Worm (Caenorhabditis elegans) whole organism, late embryonic: ENCODE results near the gene F52G3.5.

Experiments used
- C08G9.2 ChIP-seq: sonication (generic microtip); optimal IDR thresholded peaks from 2 replicates; lab custom pipeline; 2016; ENCODE audit warnings: mild to moderate bottlenecking, missing genetic modification characterization, moderate library complexity, missing compliant biosample characterization
- C38D4.7 ChIP-seq: fragments of 200-800 bp; sonication (Bioruptor generic); optimal IDR thresholded peaks from 2 replicates; lab custom pipeline; 2018; ENCODE audit warnings: mild to moderate bottlenecking, missing genetic modification characterization, moderate library complexity, missing compliant biosample characterization
- F13H6.1 ChIP-seq: sonication (generic microtip); optimal IDR thresholded peaks from 2 replicates; lab custom pipeline; 2016; ENCODE audit warnings: missing genetic modification characterization, missing compliant biosample characterization
- K09A11.1 ChIP-seq: sonication (generic microtip); optimal IDR thresholded peaks from 2 replicates; lab custom pipeline; 2017; ENCODE audit warnings: antibody characterized with exemption, mild to moderate bottlenecking, missing genetic modification characterization, missing compliant biosample characterization; ENCODE audit not compliant: insufficient read depth
- Y22D7AL.16 ChIP-seq: sonication (generic microtip); optimal IDR thresholded peaks from 2 replicates; lab custom pipeline; 2016; ENCODE audit warnings: missing genetic modification characterization, missing compliant biosample characterization
- ceh-14 ChIP-seq: sonication (generic microtip); optimal IDR thresholded peaks from 2 replicates; lab custom pipeline; 2016; ENCODE audit warnings: missing genotype, missing genetic modification characterization, missing compliant biosample characterization
- ceh-18 ChIP-seq: sonication (generic microtip); optimal IDR thresholded peaks from 2 replicates; lab custom pipeline; 2016; ENCODE audit warnings: missing genetic modification characterization, missing compliant biosample characterization
- ceh-19 ChIP-seq: fragments of 200-800 bp; sonication (Bioruptor generic); optimal IDR thresholded peaks from 2 replicates; lab custom pipeline; 2018; ENCODE audit warnings: mild to moderate bottlenecking, missing genetic modification characterization, missing compliant biosample characterization
- ceh-2 ChIP-seq: sonication (generic microtip); optimal IDR thresholded peaks from 2 replicates; lab custom pipeline; 2016; ENCODE audit warnings: missing genotype, missing genetic modification characterization, missing compliant biosample characterization
- ceh-22 ChIP-seq: sonication (generic microtip); optimal IDR thresholded peaks from 2 replicates; lab custom pipeline; 2017; ENCODE audit warnings: missing biosample characterization, missing genetic modification characterization
- ceh-24 ChIP-seq: sonication (generic microtip); optimal IDR thresholded peaks from 2 replicates; lab custom pipeline; 2016; ENCODE audit warnings: mild to moderate bottlenecking, missing genetic modification characterization, missing compliant biosample characterization
- ceh-30 ChIP-seq: fragments of 150-350 bp; optimal IDR thresholded peaks from 2 replicates; lab custom pipeline; 2014; ENCODE audit warnings: missing biosample characterization, missing genetic modification characterization
- ceh-31 ChIP-seq: sonication (generic microtip); optimal IDR thresholded peaks from 2 replicates; lab custom pipeline; 2016; ENCODE audit warnings: missing genetic modification characterization, missing compliant biosample characterization
- ceh-34 ChIP-seq: sonication (generic microtip); optimal IDR thresholded peaks from 2 replicates; lab custom pipeline; 2016; ENCODE audit warnings: mild to moderate bottlenecking, missing genetic modification characterization, missing compliant biosample characterization
- ceh-48 ChIP-seq: sonication (generic microtip); optimal IDR thresholded peaks from 2 replicates; lab custom pipeline; 2016; ENCODE audit warnings: missing genetic modification characterization, inconsistent platforms, missing compliant biosample characterization
- ceh-9 ChIP-seq: sonication (generic microtip); optimal IDR thresholded peaks from 2 replicates; lab custom pipeline; 2016; ENCODE audit warnings: mild to moderate bottlenecking, missing genetic modification characterization, inconsistent platforms, missing compliant biosample characterization
- che-1 ChIP-seq: sonication (generic microtip); optimal IDR thresholded peaks from 2 replicates; lab custom pipeline; 2016; ENCODE audit warnings: mild to moderate bottlenecking, missing genetic modification characterization, missing compliant biosample characterization
- dmd-4 ChIP-seq: sonication (generic microtip); optimal IDR thresholded peaks from 2 replicates; lab custom pipeline; 2016; ENCODE audit warnings: borderline replicate concordance, missing genetic modification characterization, missing compliant biosample characterization
- dve-1 ChIP-seq: sonication (generic microtip); optimal IDR thresholded peaks from 2 replicates; lab custom pipeline; 2017; ENCODE audit warnings: antibody characterized with exemption, mild to moderate bottlenecking, missing genetic modification characterization, missing compliant biosample characterization
- elt-2 ChIP-seq: sonication (generic microtip); optimal IDR thresholded peaks from 2 replicates; lab custom pipeline; 2016; ENCODE audit warnings: missing genetic modification reagents, missing genetic modification characterization, missing compliant biosample characterization
- elt-4 ChIP-seq: sonication (generic microtip); optimal IDR thresholded peaks from 2 replicates; lab custom pipeline; 2016; ENCODE audit warnings: missing genetic modification characterization, missing compliant biosample characterization
- ets-4 ChIP-seq: sonication (generic microtip); optimal IDR thresholded peaks from 2 replicates; lab custom pipeline; 2016; ENCODE audit warnings: missing genetic modification characterization, missing compliant biosample characterization
- eyg-1 ChIP-seq: sonication (generic microtip); optimal IDR thresholded peaks from 2 replicates; lab custom pipeline; 2016; ENCODE audit warnings: missing genotype, missing genetic modification characterization, missing compliant biosample characterization
- fkh-10 ChIP-seq: fragments of 150-350 bp; optimal IDR thresholded peaks from 2 replicates; lab custom pipeline; 2014; ENCODE audit warnings: missing biosample characterization, missing genetic modification reagents, missing genetic modification characterization
- fkh-6 ChIP-seq: sonication (generic microtip); optimal IDR thresholded peaks from 2 replicates; lab custom pipeline; 2016; ENCODE audit warnings: missing genetic modification characterization, missing compliant biosample characterization
- gmeb-2 ChIP-seq: sonication (generic microtip); optimal IDR thresholded peaks from 2 replicates; lab custom pipeline; 2016; ENCODE audit warnings: missing genetic modification characterization, inconsistent platforms, missing compliant biosample characterization
- hlh-13 ChIP-seq: fragments of 200-800 bp; sonication (Bioruptor generic); optimal IDR thresholded peaks from 2 replicates; lab custom pipeline; 2018; ENCODE audit warnings: mild to moderate bottlenecking, missing genetic modification characterization, missing compliant biosample characterization
- hlh-30 ChIP-seq: sonication (generic microtip); optimal IDR thresholded peaks from 2 replicates; lab custom pipeline; 2017; ENCODE audit warnings: antibody characterized with exemption, missing genetic modification characterization, missing compliant biosample characterization; ENCODE audit not compliant: insufficient read depth
- hlh-6 ChIP-seq: sonication (generic microtip); optimal IDR thresholded peaks from 2 replicates; lab custom pipeline; 2016; ENCODE audit warnings: missing genotype, missing genetic modification characterization, missing compliant biosample characterization
- mec-3 ChIP-seq: sonication (generic microtip); optimal IDR thresholded peaks from 2 replicates; lab custom pipeline; 2016; ENCODE audit warnings: borderline replicate concordance, missing genetic modification characterization, missing compliant biosample characterization
- nfya-1 ChIP-seq: sonication (generic microtip); optimal IDR thresholded peaks from 2 replicates; lab custom pipeline; 2017; ENCODE audit warnings: missing genetic modification characterization, mild to moderate bottlenecking, missing compliant biosample characterization, antibody characterized with exemption, moderate library complexity
- nhr-232 ChIP-seq: sonication (generic microtip); optimal IDR thresholded peaks from 2 replicates; lab custom pipeline; 2016; ENCODE audit warnings: missing genetic modification characterization, missing compliant biosample characterization
- odd-2 ChIP-seq: sonication (generic microtip); optimal IDR thresholded peaks from 2 replicates; lab custom pipeline; 2017; ENCODE audit warnings: antibody characterized with exemption, mild to moderate bottlenecking, missing genetic modification characterization, missing compliant biosample characterization
- pax-1 ChIP-seq: fragments of 150-350 bp; optimal IDR thresholded peaks from 2 replicates; lab custom pipeline; 2014; ENCODE audit warnings: missing biosample characterization, missing genetic modification characterization
- pha-2 ChIP-seq: sonication (generic microtip); optimal IDR thresholded peaks from 2 replicates; lab custom pipeline; 2017; ENCODE audit warnings: mild to moderate bottlenecking, missing genetic modification characterization, missing compliant biosample characterization
- pha-4 ChIP-seq: fragments of 150-350 bp; optimal IDR thresholded peaks from 2 replicates; lab custom pipeline; 2018; ENCODE audit warnings: missing biosample characterization, missing genetic modification reagents, missing genetic modification characterization
- pqm-1 ChIP-seq: sonication (generic microtip); optimal IDR thresholded peaks from 2 replicates; lab custom pipeline; 2016; ENCODE audit warnings: missing genetic modification characterization, missing compliant biosample characterization
- sdc-2 ChIP-seq: sonication (generic microtip); optimal IDR thresholded peaks from 2 replicates; lab custom pipeline; 2016; ENCODE audit warnings: missing genotype, missing genetic modification characterization, missing compliant biosample characterization
- sox-2 ChIP-seq: fragments of 200-800 bp; sonication (Bioruptor generic); IDR thresholded peaks from 2 replicates; pipeline ENCODE4 v1.3.6; 2022; ENCODE audit warnings: missing genetic modification reagents, missing genetic modification characterization, missing compliant biosample characterization
- tbx-2 ChIP-seq: sonication (generic microtip); optimal IDR thresholded peaks from 2 replicates; lab custom pipeline; 2016; ENCODE audit warnings: missing genetic modification characterization, missing compliant biosample characterization
- tbx-7 ChIP-seq: sonication (generic microtip); optimal IDR thresholded peaks from 2 replicates; lab custom pipeline; 2016; ENCODE audit warnings: missing genotype, missing genetic modification characterization, missing compliant biosample characterization
- ttx-3 ChIP-seq: sonication (generic microtip); optimal IDR thresholded peaks from 2 replicates; lab custom pipeline; 2016; ENCODE audit warnings: missing genetic modification reagents, missing genetic modification characterization, missing compliant biosample characterization
- unc-3 ChIP-seq, 2 experiments: fragments of 200-800 bp in 1 of 2; sonication (Bioruptor generic) in 1 of 2; sonication (generic microtip) in 1 of 2; conservative IDR thresholded peaks in 1 of 2; optimal IDR thresholded peaks in 1 of 2; 2 replicates each; pipeline versions ENCODE4 v1.3.6 to Lab custom; 2016 to 2022; ENCODE audit warnings: missing compliant biosample characterization in 2 of 2, missing genetic modification characterization in 2 of 2, missing genetic modification reagents in 1 of 2
- unc-42 ChIP-seq: sonication (generic microtip); optimal IDR thresholded peaks from 2 replicates; lab custom pipeline; 2016; ENCODE audit warnings: missing genotype, missing genetic modification characterization, missing compliant biosample characterization
- unc-55 ChIP-seq: sonication (generic microtip); optimal IDR thresholded peaks from 2 replicates; lab custom pipeline; 2017; ENCODE audit warnings: missing biosample characterization, missing genetic modification reagents, missing genetic modification characterization
- ztf-16 ChIP-seq: sonication (generic microtip); optimal IDR thresholded peaks from 2 replicates; lab custom pipeline; 2017; ENCODE audit warnings: missing genetic modification characterization, missing compliant biosample characterization

The F52G3.5 gene

ce11 chrX:16929560-16930332 is 46.2 kb downstream of the F52G3.5 start (continued):
- peak; percentile 93 for TF ChIP-seq sdc-2
- TF ChIP-seq sox-2 (GFP tag; lab: Robert Waterston, UW), result no peak; the same call in none of the 2 replicates
- TF ChIP-seq mec-3 (tag; lab: Kevin White, UChicago), result peak; percentile 60
- peak; percentile 83 for TF ChIP-seq ets-4 (tag; lab: Kevin White, UChicago)
- TF ChIP-seq elt-4, result no peak
- peak; percentile 74 for TF ChIP-seq C08G9.2
- peak; percentile 73 for TF ChIP-seq eyg-1
- TF ChIP-seq gmeb-2 (tag; lab: Kevin White, UChicago), result peak; percentile 34
- TF ChIP-seq tbx-7, result peak; percentile 34
- TF ChIP-seq unc-3 (GFP tag; conservative IDR thresholded peaks at IDR 0.05; lab: Robert Waterston, UW), result no peak; the same call in 1 of the 2 replicates
- TF ChIP-seq unc-3 (tag; optimal IDR thresholded peaks at IDR 0.05; lab: Kevin White, UChicago), result peak; percentile 75
- peak; percentile 74 for TF ChIP-seq fkh-6 (tag; lab: Kevin White, UChicago)
- peak; percentile 98 for TF ChIP-seq unc-55 (GFP tag; lab: Kevin White, UChicago)
- TF ChIP-seq ceh-2 (tag; lab: Kevin White, UChicago), result peak; percentile 77
- peak; percentile 100 for TF ChIP-seq ceh-18 (tag; lab: Kevin White, UChicago)
- peak; percentile 44 for TF ChIP-seq ttx-3 (tag; lab: Kevin White, UChicago)
- peak; percentile 47 for TF ChIP-seq Y22D7AL.16 (tag; lab: Kevin White, UChicago)
- TF ChIP-seq tbx-2 (tag; lab: Kevin White, UChicago), result peak; percentile 98
- TF ChIP-seq pha-2 (tag; lab: Kevin White, UChicago), result peak; percentile 56
- TF ChIP-seq pqm-1 (tag; lab: Kevin White, UChicago), result peak; percentile 92
- peak; percentile 56 for TF ChIP-seq che-1
- peak; percentile 93 for TF ChIP-seq F13H6.1 (tag; lab: Kevin White, UChicago)
- TF ChIP-seq ceh-48, result peak; percentile 6
- peak; percentile 98 for TF ChIP-seq nfya-1 (tag; lab: Kevin White, UChicago)
- TF ChIP-seq hlh-6 (tag; lab: Kevin White, UChicago), result peak; percentile 78
- TF ChIP-seq K09A11.1 (tag; lab: Kevin White, UChicago), result peak; percentile 64
- peak; percentile 86 for TF ChIP-seq dve-1 (tag; lab: Kevin White, UChicago)
- no peak for TF ChIP-seq pha-4 (tag; lab: Kevin White, UChicago)

- TF ChIP-seq nhr-232 (tag; lab: Kevin White, UChicago), result peak; percentile 81
- peak; percentile 57 for TF ChIP-seq ceh-19 (GFP tag; lab: Kevin White, UChicago)
- no peak for TF ChIP-seq ceh-24 (tag; lab: Kevin White, UChicago)
- TF ChIP-seq tbx-7, result peak; percentile 47
- TF ChIP-seq nfya-1 (tag; lab: Kevin White, UChicago), result peak; percentile 38
- peak; percentile 24 for TF ChIP-seq odd-2 (tag; lab: Kevin White, UChicago)
- no peak for TF ChIP-seq fkh-10
- peak; percentile 56 for TF ChIP-seq ceh-48
- no peak for TF ChIP-seq ceh-22 (tag; lab: Kevin White, UChicago)
- TF ChIP-seq hlh-13 (GFP tag; lab: Kevin White, UChicago), result peak; percentile 30
- peak; percentile 59 for TF ChIP-seq fkh-6 (tag; lab: Kevin White, UChicago)
- no peak for TF ChIP-seq ets-4 (tag; lab: Kevin White, UChicago)
- peak; percentile 70 for TF ChIP-seq elt-2 (tag; lab: Kevin White, UChicago)
- peak; percentile 63 for TF ChIP-seq gmeb-2 (tag; lab: Kevin White, UChicago)
- TF ChIP-seq pha-2 (tag; lab: Kevin White, UChicago), result peak; percentile 72
- TF ChIP-seq che-1, result peak; percentile 75
- TF ChIP-seq ceh-30 (tag; lab: Kevin White, UChicago), result no peak
- peak; percentile 66 for TF ChIP-seq C38D4.7
- TF ChIP-seq ceh-18 (tag; lab: Kevin White, UChicago), result no peak
- peak; percentile 63 for TF ChIP-seq ztf-16 (tag; lab: Kevin White, UChicago)
- TF ChIP-seq dve-1 (tag; lab: Kevin White, UChicago), result peak; percentile 26
- peak; percentile 75 for TF ChIP-seq sox-2 (GFP tag; lab: Robert Waterston, UW)
- TF ChIP-seq mec-3 (tag; lab: Kevin White, UChicago), result no peak
- no peak for TF ChIP-seq pax-1 (tag; lab: Kevin White, UChicago)
- peak; percentile 67 for TF ChIP-seq dmd-4 (tag; lab: Kevin White, UChicago)
- TF ChIP-seq Y22D7AL.16 (tag; lab: Kevin White, UChicago), result peak; percentile 73
- peak; percentile 71 for TF ChIP-seq ceh-34 (tag; lab: Kevin White, UChicago)
- TF ChIP-seq hlh-30 (tag; lab: Kevin White, UChicago), result no peak
- TF ChIP-seq unc-42, result no peak
- no peak for TF ChIP-seq ceh-9
- TF ChIP-seq ceh-31, result peak; percentile 57
- TF ChIP-seq ceh-14 (tag; lab: Kevin White, UChicago), result no peak
- no peak for TF ChIP-seq pqm-1 (tag; lab: Kevin White, UChicago)
These were observed 47.9 kb downstream of the F52G3.5 start for ce11 chrX:16928087-16928486.
